Worm (Caenorhabditis elegans) whole organism, mixed stage, embryonic: ENCODE results near the gene cpt-2.

Experiments used
- M03D4.4 ChIP-seq: sonication (generic microtip); optimal IDR thresholded peaks from 2 replicates; lab custom pipeline; 2017; ENCODE audit warnings: mild to moderate bottlenecking, missing genetic modification characterization, missing compliant biosample characterization
- ces-1 ChIP-seq: fragments of 150-350 bp; optimal IDR thresholded peaks from 2 replicates; lab custom pipeline; 2014; ENCODE audit warnings: missing biosample characterization, missing genetic modification reagents, missing genetic modification characterization
- elt-1 ChIP-seq: sonication (generic microtip); optimal IDR thresholded peaks from 2 replicates; lab custom pipeline; 2017; ENCODE audit warnings: missing genetic modification characterization, mild to moderate bottlenecking, missing compliant biosample characterization, antibody characterized with exemption, moderate library complexity, borderline replicate concordance; ENCODE audit not compliant: insufficient read depth
- elt-3 ChIP-seq: fragments of 150-350 bp; optimal IDR thresholded peaks from 2 replicates; lab custom pipeline; 2014; ENCODE audit warnings: missing biosample characterization, missing genetic modification characterization
- ham-2 ChIP-seq: fragments of 200-800 bp; sonication (Bioruptor generic); optimal IDR thresholded peaks from 2 replicates; lab custom pipeline; 2018; ENCODE audit warnings: mild to moderate bottlenecking, missing genetic modification characterization, missing compliant biosample characterization
- lin-32 ChIP-seq: fragments of 200-800 bp; sonication (Bioruptor generic); optimal IDR thresholded peaks from 2 replicates; lab custom pipeline; 2018; ENCODE audit warnings: mild to moderate bottlenecking, missing genetic modification characterization, missing compliant biosample characterization
- nhr-12 ChIP-seq: fragments of 150-350 bp; optimal IDR thresholded peaks from 2 replicates; lab custom pipeline; 2014; ENCODE audit warnings: missing biosample characterization, missing genetic modification characterization
- nhr-28 ChIP-seq: fragments of 150-350 bp; optimal IDR thresholded peaks from 2 replicates; lab custom pipeline; 2014; ENCODE audit warnings: missing biosample characterization, missing genetic modification characterization
- unc-39 ChIP-seq: fragments of 150-350 bp; optimal IDR thresholded peaks from 2 replicates; lab custom pipeline; 2014; ENCODE audit warnings: missing biosample characterization, missing genetic modification characterization

ce11 chrIV:11176967-11177366, 2.5 kb upstream of the cpt-2 start, which contains the start of gene rap-3:
- TF ChIP-seq elt-1 (tag; lab: Kevin White, UChicago) (no peak), ham-2 (no peak), elt-3 (tag; lab: Kevin White, UChicago) (no peak), M03D4.4 (no peak), unc-39 (tag; lab: Kevin White, UChicago) (no peak), lin-32 (GFP tag; lab: Kevin White, UChicago) (no peak), ces-1 (no peak), nhr-28 (tag; lab: Kevin White, UChicago) (no peak), nhr-12 (no peak)
